Worm (Caenorhabditis elegans) whole organism, L4 larva: ENCODE measurements around the gene skr-9.

ENCODE experiments used
- D1046.2 ChIP-seq: fragments of 200-800 bp; sonication (Bioruptor generic); IDR thresholded peaks from 2 replicates; pipeline ENCODE4 v1.3.6; 2022; ENCODE audit warnings: missing genetic modification characterization, missing compliant biosample characterization
- R02D3.7 ChIP-seq: fragments of 150-350 bp; sonication (generic microtip); optimal IDR thresholded peaks from 3 replicates; lab custom pipeline; 2014; ENCODE audit warnings: missing biosample characterization, missing genetic modification characterization
- aha-1 ChIP-seq: fragments of 150-350 bp; peaks from one replicate; lab custom pipeline; 2014; ENCODE audit warnings: missing biosample characterization, missing genetic modification characterization
- cey-2 ChIP-seq: sonication (generic microtip); optimal IDR thresholded peaks from 3 replicates; lab custom pipeline; 2017; ENCODE audit warnings: missing genetic modification characterization, mild to moderate bottlenecking, missing compliant biosample characterization, antibody characterized with exemption, borderline replicate concordance; ENCODE audit not compliant: insufficient read depth
- daf-19 ChIP-seq: fragments of 200-800 bp; sonication (Bioruptor generic); conservative IDR thresholded peaks from 2 replicates; pipeline ENCODE4 v1.3.6; 2022; ENCODE audit warnings: missing genetic modification characterization, missing compliant biosample characterization
- dmd-9 ChIP-seq: fragments of 200-800 bp; sonication (Bioruptor generic); IDR thresholded peaks from 2 replicates; pipeline ENCODE4 v1.3.6; 2022; ENCODE audit warnings: missing genetic modification reagents, missing genetic modification characterization, missing compliant biosample characterization
- dpl-1 ChIP-seq: fragments of 150-350 bp; optimal IDR thresholded peaks from 2 replicates; lab custom pipeline; 2014; ENCODE audit warnings: missing biosample characterization, missing genetic modification reagents, missing genetic modification characterization
- duxl-1 ChIP-seq: sonication (generic microtip); optimal IDR thresholded peaks from 2 replicates; lab custom pipeline; 2016; ENCODE audit warnings: mild to moderate bottlenecking, missing genetic modification characterization, moderate library complexity, missing compliant biosample characterization; ENCODE audit not compliant: poor library complexity
- hmg-1.1 ChIP-seq: fragments of 200-800 bp; sonication (Bioruptor generic); IDR thresholded peaks from 2 replicates; pipeline ENCODE4 v1.3.6; 2022; ENCODE audit warnings: missing genetic modification reagents, missing genetic modification characterization, missing compliant biosample characterization
- lim-7 ChIP-seq: fragments of 200-800 bp; sonication (Bioruptor generic); IDR thresholded peaks from 2 replicates; pipeline ENCODE4 v1.3.6; 2022; ENCODE audit warnings: missing genetic modification characterization, missing compliant biosample characterization
- madf-5 ChIP-seq, 2 experiments: fragments of 200-800 bp; sonication (Bioruptor generic); IDR thresholded peaks; 2 replicates each; pipeline ENCODE4 v1.3.6; 2022; ENCODE audit warnings: missing compliant biosample characterization in 2 of 2, missing genetic modification characterization in 2 of 2
- madf-9 ChIP-seq: fragments of 200-800 bp; sonication (Bioruptor generic); conservative IDR thresholded peaks from 2 replicates; pipeline ENCODE4 v1.3.6; 2022; ENCODE audit warnings: missing genetic modification reagents, missing genetic modification characterization, missing compliant biosample characterization
- mes-2 ChIP-seq: sonication (generic microtip); optimal IDR thresholded peaks from 2 replicates; lab custom pipeline; 2016; ENCODE audit warnings: missing genotype, mild to moderate bottlenecking, missing genetic modification characterization, missing compliant biosample characterization; ENCODE audit not compliant: poor library complexity, severe bottlenecking
- nhr-111 ChIP-seq: fragments of 200-800 bp; sonication (Bioruptor generic); optimal IDR thresholded peaks from 2 replicates; lab custom pipeline; 2018; ENCODE audit warnings: mild to moderate bottlenecking, missing genetic modification characterization, missing compliant biosample characterization
- nhr-41 ChIP-seq: fragments of 200-800 bp; sonication (Bioruptor generic); IDR thresholded peaks from 2 replicates; pipeline ENCODE4 v1.3.6; 2022; ENCODE audit warnings: missing genetic modification reagents, missing genetic modification characterization, missing compliant biosample characterization
- nhr-76 ChIP-seq: fragments of 150-350 bp; optimal IDR thresholded peaks from 2 replicates; lab custom pipeline; 2014; ENCODE audit warnings: missing biosample characterization, missing genetic modification characterization
- set-16 ChIP-seq: fragments of 200-800 bp; sonication (Bioruptor generic); IDR thresholded peaks from 2 replicates; pipeline ENCODE4 v1.3.6; 2022; ENCODE audit warnings: missing genetic modification reagents, missing genetic modification characterization, missing compliant biosample characterization
- skn-1 ChIP-seq: fragments of 150-350 bp; optimal IDR thresholded peaks from 2 replicates; lab custom pipeline; 2014; ENCODE audit warnings: missing biosample characterization, missing genetic modification characterization
- snpc-1.2 ChIP-seq: fragments of 200-800 bp; sonication (Bioruptor generic); IDR thresholded peaks from 2 replicates; pipeline ENCODE4 v1.3.6; 2022; ENCODE audit warnings: missing genetic modification reagents, missing genetic modification characterization, missing compliant biosample characterization
- spr-1 ChIP-seq: sonication (generic microtip); optimal IDR thresholded peaks from 2 replicates; lab custom pipeline; 2016; ENCODE audit warnings: mild to moderate bottlenecking, missing genetic modification characterization, missing compliant biosample characterization
- tra-1 ChIP-seq: fragments of 200-800 bp; sonication (Bioruptor generic); IDR thresholded peaks from 2 replicates; pipeline ENCODE4 v1.3.6; 2022; ENCODE audit warnings: missing genetic modification reagents, missing genetic modification characterization, missing compliant biosample characterization
- unc-62 ChIP-seq, 3 experiments: fragments of 150-350 bp in 1 of 3; sonication (generic microtip); optimal IDR thresholded peaks in 2 of 3; peaks in 1 of 3; 1 replicate in 1 of 3; 2 replicates in 2 of 3; lab custom pipeline; 2014 to 2017; ENCODE audit warnings: missing biosample characterization in 3 of 3, missing genetic modification characterization in 3 of 3, missing genetic modification reagents in 3 of 3, missing genotype in 1 of 3

The skr-9 gene

ce11 chrIV:17118987-17119732 is 44.2 kb upstream of the skr-9 start, which contains the start of gene itsn-1:
Gene itsn-1, plus strand, starts transcription at chrIV:17119682.
- TF ChIP-seq set-16 (peak; percentile 77), snpc-1.2 (peak; percentile 68), duxl-1 (tag; lab: Kevin White, UChicago) (no peak), mes-2 (tag; lab: Kevin White, UChicago) (peak; percentile 46), tra-1 (0 out of 2 replicates have a peak, but pooled peaks have one; percentile 13), madf-9 (GFP tag; lab: Robert Waterston, UW) (0 out of 2 replicates have a peak, but pooled peaks have one; percentile 2), dmd-9 (0 out of 2 replicates have a peak, but pooled peaks have one; percentile 6), aha-1 (tag; lab: Kevin White, UChicago) (peak; percentile 24), madf-5 (GFP tag; IDR thresholded peaks at IDR 0.05; lab: Robert Waterston, UW) (0 out of 4 replicates have a peak, but pooled peaks of 1 of the 2 experiments have one; percentile 46), daf-19 (no peak), nhr-41 (GFP tag; lab: Robert Waterston, UW) (no peak)

ce11 chrIV:17121058-17121773 is 42.2 kb upstream of the skr-9 start:
- TF ChIP-seq unc-62 (GFP tag; optimal IDR thresholded peaks at IDR 0.05 in 1 of 2; lab: Kevin White, UChicago): peak in 1 of 2 experiments; percentile 94
- no peak for TF ChIP-seq unc-62 (tag; optimal IDR thresholded peaks at IDR 0.05; lab: Kevin White, UChicago)
- TF ChIP-seq hmg-1.1: 0 out of 2 replicates have a peak, but pooled peaks have one; percentile 51
- no peak for TF ChIP-seq nhr-111 (GFP tag; lab: Kevin White, UChicago)
- TF ChIP-seq, all 104 proteins: peak for 2

- TF ChIP-seq cey-2 (tag; lab: Kevin White, UChicago) (no peak), snpc-1.2 (peak; percentile 41; the same call in 1 of the 2 replicates)
Measured at ce11 chrIV:17125967-17126366, 37.4 kb upstream of the skr-9 start.

ce11 chrIV:17126512-17126911 is 36.9 kb upstream of the skr-9 start:
- no peak for TF ChIP-seq spr-1 (tag; lab: Kevin White, UChicago)
- TF ChIP-seq R02D3.7: no peak
- TF ChIP-seq dpl-1: peak; percentile 21

- TF ChIP-seq D1046.2 (GFP tag; lab: Robert Waterston, UW): 0 out of 2 replicates have a peak, but pooled peaks have one; percentile 16
- peak; percentile 68 for TF ChIP-seq snpc-1.2
- TF ChIP-seq, all 104 proteins: peak for 2; not testable (repeated sequence) for 102
Measured at ce11 chrIV:17127224-17127623, 36.1 kb upstream of the skr-9 start.

- TF ChIP-seq nhr-76 (no peak), skn-1 (tag; lab: Kevin White, UChicago) (no peak)
Measured at ce11 chrIV:17131035-17131595, 32.3 kb upstream of the skr-9 start, which contains the start of the genes Y116A8C.37 and Y116A8C.38. Gene Y116A8C.37, minus strand, starts transcription at chrIV:17131135. Gene Y116A8C.38, plus strand, starts transcription at chrIV:17131545.

ce11 chrIV:17140936-17141335 is 22.4 kb upstream of the skr-9 start:
- TF ChIP-seq lim-7 (GFP tag; lab: Robert Waterston, UW) (0 out of 2 replicates have a peak, but pooled peaks have one; percentile 39), set-16 (peak; percentile 78)
